Worm (Caenorhabditis elegans) whole organism, L2 larva: ENCODE measurements around the gene his-8.

Source experiments
- C34F6.9 ChIP-seq: fragments of 150-350 bp; optimal IDR thresholded peaks from 2 replicates; lab custom pipeline; 2014; ENCODE audit warnings: missing biosample characterization, missing genetic modification characterization
- F13H6.1 ChIP-seq: sonication (generic microtip); optimal IDR thresholded peaks from 2 replicates; lab custom pipeline; 2016; ENCODE audit warnings: missing genetic modification characterization, missing compliant biosample characterization
- R02D3.7 ChIP-seq: fragments of 150-350 bp; optimal IDR thresholded peaks from 2 replicates; lab custom pipeline; 2014; ENCODE audit warnings: missing biosample characterization, missing genetic modification characterization
- Y55F3AM.14 ChIP-seq: fragments of 200-800 bp; sonication (Bioruptor generic); optimal IDR thresholded peaks from 2 replicates; lab custom pipeline; 2018; ENCODE audit warnings: mild to moderate bottlenecking, missing genetic modification characterization, missing compliant biosample characterization
- ZK546.5 ChIP-seq: sonication (generic microtip); optimal IDR thresholded peaks from 2 replicates; lab custom pipeline; 2017; ENCODE audit warnings: missing biosample characterization, missing genetic modification characterization
- aly-2 ChIP-seq: fragments of 150-350 bp; optimal IDR thresholded peaks from 2 replicates; lab custom pipeline; 2014; ENCODE audit warnings: missing biosample characterization, missing genetic modification characterization
- ama-1 ChIP-seq: fragments of 150-350 bp; optimal IDR thresholded peaks from 2 replicates; lab custom pipeline; 2018; ENCODE audit warnings: inconsistent platforms
- blmp-1 ChIP-seq: sonication (generic microtip); optimal IDR thresholded peaks from 2 replicates; lab custom pipeline; 2017; ENCODE audit warnings: missing genetic modification characterization, mild to moderate bottlenecking, missing compliant biosample characterization, antibody characterized with exemption, moderate library complexity; ENCODE audit not compliant: insufficient read depth
- ceh-16 ChIP-seq: fragments of 150-350 bp; optimal IDR thresholded peaks from 2 replicates; lab custom pipeline; 2014; ENCODE audit warnings: missing biosample characterization, missing genetic modification characterization
- ceh-82 ChIP-seq: fragments of 150-350 bp; optimal IDR thresholded peaks from 2 replicates; lab custom pipeline; 2014; ENCODE audit warnings: missing biosample characterization, missing genetic modification characterization
- dmd-4 ChIP-seq: sonication (generic microtip); optimal IDR thresholded peaks from 2 replicates; lab custom pipeline; 2017; ENCODE audit warnings: missing biosample characterization, missing genetic modification characterization
- egl-27 ChIP-seq: sonication (generic microtip); optimal IDR thresholded peaks from 3 replicates; lab custom pipeline; 2017; ENCODE audit warnings: missing biosample characterization, missing genetic modification reagents, missing genetic modification characterization
- elt-1 ChIP-seq: fragments of 150-350 bp; optimal IDR thresholded peaks from 2 replicates; lab custom pipeline; 2014; ENCODE audit warnings: missing biosample characterization, missing genetic modification characterization
- elt-3 ChIP-seq: sonication (generic microtip); optimal IDR thresholded peaks from 2 replicates; lab custom pipeline; 2017; ENCODE audit warnings: missing biosample characterization, missing genetic modification characterization
- fos-1 ChIP-seq: fragments of 150-350 bp; optimal IDR thresholded peaks from 2 replicates; lab custom pipeline; 2014; ENCODE audit warnings: missing biosample characterization, missing genetic modification characterization
- gmeb-1 ChIP-seq: fragments of 150-350 bp; optimal IDR thresholded peaks from 2 replicates; lab custom pipeline; 2014; ENCODE audit warnings: missing biosample characterization, missing genetic modification characterization
- lin-11 ChIP-seq: fragments of 150-350 bp; sonication (generic microtip); optimal IDR thresholded peaks from 2 replicates; lab custom pipeline; 2014; ENCODE audit warnings: missing biosample characterization, missing genetic modification characterization, inconsistent platforms, mixed read lengths
- lin-13 ChIP-seq: fragments of 150-350 bp; optimal IDR thresholded peaks from 2 replicates; lab custom pipeline; 2014; ENCODE audit warnings: missing biosample characterization, missing genetic modification reagents, missing genetic modification characterization
- lin-39 ChIP-seq: fragments of 150-350 bp; optimal IDR thresholded peaks from 2 replicates; lab custom pipeline; 2014; ENCODE audit warnings: missing biosample characterization, missing genetic modification reagents, missing genetic modification characterization
- lsy-2 ChIP-seq, 2 experiments: fragments of 150-350 bp in 1 of 2; sonication (generic microtip) in 1 of 2; optimal IDR thresholded peaks; 2 replicates each; lab custom pipeline; 2014 to 2017; ENCODE audit warnings: missing biosample characterization in 2 of 2, missing genetic modification characterization in 2 of 2
- mab-5 ChIP-seq: fragments of 150-350 bp; optimal IDR thresholded peaks from 2 replicates; lab custom pipeline; 2014; ENCODE audit warnings: missing biosample characterization, missing genetic modification characterization
- mbf-1 ChIP-seq: sonication (generic microtip); optimal IDR thresholded peaks from 2 replicates; lab custom pipeline; 2017; ENCODE audit warnings: missing biosample characterization, missing genetic modification characterization
- mdl-1 ChIP-seq, 2 experiments: fragments of 150-350 bp in 1 of 2; sonication (generic microtip) in 1 of 2; optimal IDR thresholded peaks; 2 replicates each; lab custom pipeline; 2017; ENCODE audit warnings: missing biosample characterization in 2 of 2, missing genetic modification characterization in 2 of 2
- nhr-11 ChIP-seq: fragments of 150-350 bp; optimal IDR thresholded peaks from 2 replicates; lab custom pipeline; 2014; ENCODE audit warnings: missing biosample characterization, missing genetic modification characterization
- nhr-12 ChIP-seq: fragments of 150-350 bp; optimal IDR thresholded peaks from 2 replicates; lab custom pipeline; 2014; ENCODE audit warnings: missing biosample characterization, missing genetic modification characterization
- nhr-129 ChIP-seq: fragments of 150-350 bp; optimal IDR thresholded peaks from 2 replicates; lab custom pipeline; 2014; ENCODE audit warnings: missing biosample characterization, missing genetic modification characterization
- nhr-21 ChIP-seq: fragments of 150-350 bp; optimal IDR thresholded peaks from 2 replicates; lab custom pipeline; 2014; ENCODE audit warnings: missing biosample characterization, missing genetic modification characterization
- nhr-23 ChIP-seq: fragments of 150-350 bp; optimal IDR thresholded peaks from 2 replicates; lab custom pipeline; 2014; ENCODE audit warnings: missing biosample characterization, missing genetic modification reagents, missing genetic modification characterization
- nhr-237 ChIP-seq: fragments of 150-350 bp; optimal IDR thresholded peaks from 2 replicates; lab custom pipeline; 2014; ENCODE audit warnings: missing biosample characterization, missing genetic modification characterization
- nhr-25 ChIP-seq: fragments of 150-350 bp; sonication (generic microtip); optimal IDR thresholded peaks from 3 replicates; lab custom pipeline; 2014; ENCODE audit warnings: missing biosample characterization, missing genetic modification characterization
- nhr-6 ChIP-seq: fragments of 150-350 bp; optimal IDR thresholded peaks from 2 replicates; lab custom pipeline; 2014; ENCODE audit warnings: missing biosample characterization, missing genetic modification characterization
- nhr-77 ChIP-seq: fragments of 150-350 bp; optimal IDR thresholded peaks from 2 replicates; lab custom pipeline; 2014; ENCODE audit warnings: missing biosample characterization, missing genetic modification characterization
- peb-1 ChIP-seq: fragments of 150-350 bp; optimal IDR thresholded peaks from 2 replicates; lab custom pipeline; 2014; ENCODE audit warnings: missing biosample characterization, missing genetic modification characterization
- sem-4 ChIP-seq: fragments of 150-350 bp; optimal IDR thresholded peaks from 2 replicates; lab custom pipeline; 2014; ENCODE audit warnings: missing biosample characterization, missing genetic modification reagents, missing genetic modification characterization
- sma-3 ChIP-seq: sonication (generic microtip); optimal IDR thresholded peaks from 2 replicates; lab custom pipeline; 2016; ENCODE audit warnings: missing genetic modification reagents, missing genetic modification characterization, missing compliant biosample characterization
- sma-9 ChIP-seq, 2 experiments: fragments of 150-350 bp in 1 of 2; sonication (generic microtip) in 1 of 2; optimal IDR thresholded peaks; 2 replicates each; lab custom pipeline; 2014 to 2016; ENCODE audit warnings: missing genetic modification characterization in 2 of 2, mild to moderate bottlenecking in 1 of 2, missing biosample characterization in 1 of 2, missing compliant biosample characterization in 1 of 2, missing genetic modification reagents in 1 of 2, moderate library complexity in 1 of 2
- snpc-4 ChIP-seq: fragments of 150-350 bp; optimal IDR thresholded peaks from 2 replicates; lab custom pipeline; 2014; ENCODE audit warnings: missing biosample characterization, missing genetic modification characterization
- unc-39 ChIP-seq: fragments of 150-350 bp; optimal IDR thresholded peaks from 2 replicates; lab custom pipeline; 2014; ENCODE audit warnings: missing biosample characterization, missing genetic modification characterization
- unc-55 ChIP-seq: fragments of 150-350 bp; sonication (generic microtip); optimal IDR thresholded peaks from 3 replicates; lab custom pipeline; 2014; ENCODE audit warnings: missing biosample characterization, missing genetic modification reagents, missing genetic modification characterization
- zag-1 ChIP-seq: fragments of 150-350 bp; optimal IDR thresholded peaks from 2 replicates; lab custom pipeline; 2014; ENCODE audit warnings: missing biosample characterization, missing genetic modification characterization
- ztf-1 ChIP-seq: fragments of 200-800 bp; sonication (Bioruptor generic); conservative IDR thresholded peaks from 2 replicates; pipeline ENCODE4 v1.3.6; 2022; ENCODE audit warnings: missing genetic modification characterization, missing compliant biosample characterization
- ztf-4 ChIP-seq: fragments of 150-350 bp; optimal IDR thresholded peaks from 2 replicates; lab custom pipeline; 2014; ENCODE audit warnings: missing biosample characterization, missing genetic modification characterization

Gene his-8

DNA sequence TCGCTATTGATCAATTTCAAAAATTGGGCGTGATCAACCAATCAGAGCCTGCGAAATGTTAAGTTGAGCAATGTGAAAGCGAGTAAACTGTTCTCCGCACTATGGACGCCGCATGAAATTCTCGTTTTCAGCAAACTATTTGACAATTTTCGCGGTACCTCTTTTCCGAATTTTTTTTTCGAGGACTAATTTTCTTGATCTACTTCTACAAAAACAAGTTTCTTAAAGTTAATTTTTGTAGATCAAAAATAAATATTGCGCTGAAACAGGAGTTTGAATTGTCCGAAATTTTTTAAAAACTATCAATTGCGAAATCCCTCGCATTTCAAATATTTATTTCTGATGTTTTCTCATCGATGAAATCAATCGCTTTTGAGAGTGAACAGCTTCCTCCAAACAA lies 15.2 kb downstream of the his-8 start:
- no peak for TF ChIP-seq egl-27 (tag; lab: Kevin White, UChicago)
- TF ChIP-seq snpc-4 (tag; lab: Kevin White, UChicago): no peak
- TF ChIP-seq lin-11 (tag; lab: Kevin White, UChicago): no peak
- no peak for TF ChIP-seq unc-39 (tag; lab: Kevin White, UChicago)
- no peak for TF ChIP-seq sma-3 (GFP tag; lab: Kevin White, UChicago)
- TF ChIP-seq nhr-12: no peak
- no peak for TF ChIP-seq fos-1
- TF ChIP-seq F13H6.1 (tag; lab: Kevin White, UChicago): no peak
- no peak for TF ChIP-seq mdl-1 (tag; optimal IDR thresholded peaks at IDR 0.05; lab: Kevin White, UChicago)
- no peak for TF ChIP-seq ceh-16 (tag; lab: Kevin White, UChicago)

DNA sequence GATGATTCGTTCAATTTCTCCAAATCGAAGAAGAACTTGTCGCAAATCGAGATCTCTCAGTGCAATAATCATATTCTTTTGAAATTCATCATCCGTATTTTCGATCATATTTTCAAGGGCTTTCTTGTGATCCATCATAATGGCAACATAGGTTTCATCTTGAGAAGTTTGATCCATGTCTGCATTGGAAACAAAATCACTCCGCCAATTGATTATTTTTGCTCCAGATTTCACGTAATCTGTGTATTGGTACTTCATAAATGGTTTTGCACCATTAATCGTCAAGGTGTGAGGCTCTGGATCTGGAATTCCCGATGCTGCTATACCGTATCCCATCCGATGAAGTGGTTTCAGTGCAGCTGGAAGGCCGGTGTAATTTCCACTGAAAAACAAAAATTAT lies 16.5 kb downstream of the his-8 start:
- TF ChIP-seq ceh-82 (tag; lab: Kevin White, UChicago): no peak
- TF ChIP-seq nhr-11 (tag; lab: Kevin White, UChicago): no peak
- no peak for TF ChIP-seq unc-55
- TF ChIP-seq lin-13 (GFP tag; lab: Kevin White, UChicago): no peak
- TF ChIP-seq blmp-1: no peak
- no peak for TF ChIP-seq nhr-21
- TF ChIP-seq sem-4 (tag; lab: Kevin White, UChicago): no peak
- TF ChIP-seq R02D3.7 (tag; lab: Kevin White, UChicago): no peak
- TF ChIP-seq snpc-4 (tag; lab: Kevin White, UChicago): no peak
- TF ChIP-seq ztf-4: no peak
- no peak for TF ChIP-seq lin-11 (tag; lab: Kevin White, UChicago)
- TF ChIP-seq mbf-1 (tag; lab: Kevin White, UChicago): no peak
- TF ChIP-seq Y55F3AM.14: no peak

DNA sequence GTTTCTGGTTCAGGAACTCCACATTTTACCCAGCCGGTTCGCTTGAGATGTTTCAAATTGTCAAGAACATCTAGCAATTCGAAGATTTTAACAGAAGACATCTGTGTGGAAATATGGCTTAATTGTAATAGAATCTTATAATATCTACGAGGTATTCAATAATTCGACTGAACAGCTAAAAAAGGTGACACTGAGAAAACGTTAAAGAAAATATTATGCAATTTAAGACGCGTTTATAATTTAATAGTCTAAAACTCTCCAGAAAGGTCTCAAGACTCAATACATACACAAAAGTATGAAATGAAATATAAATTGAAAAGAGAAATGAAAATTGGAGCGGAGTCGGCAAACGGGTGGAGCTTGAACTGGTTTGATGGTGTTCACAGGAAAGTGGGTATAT lies 19.5 kb downstream of the his-8 start, which contains the start of gene F45F2.9:
TSS of gene F45F2.9 (minus strand) at position 101 of the 400 bp plus-strand sequence.
- TF ChIP-seq zag-1 (tag; lab: Kevin White, UChicago): no peak

DNA sequence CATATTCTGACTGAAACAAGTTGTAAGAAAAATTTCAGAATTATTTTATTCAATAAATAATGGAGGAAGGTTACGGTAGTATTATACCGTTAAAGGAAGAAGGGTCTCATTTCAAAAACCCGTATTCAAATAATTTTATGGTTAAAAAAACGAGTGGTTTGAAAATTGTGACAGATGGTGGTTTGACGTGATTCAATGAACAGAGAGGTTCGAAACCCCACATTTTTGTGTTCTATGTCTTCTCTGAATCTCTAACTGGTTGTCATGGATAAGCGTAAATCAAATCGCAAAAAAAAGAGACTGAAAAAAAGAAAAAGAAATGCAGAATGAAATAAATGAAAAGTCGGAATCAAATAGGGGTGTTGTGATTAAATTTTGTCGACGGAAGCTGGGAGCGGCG lies 25.6 kb downstream of the his-8 start, which contains the start of gene ZK994.6:
TSS of gene ZK994.6 (minus strand) at position 101 of the 400 bp plus-strand sequence.
- TF ChIP-seq mab-5 (tag; lab: Kevin White, UChicago) (no peak), nhr-23 (tag; lab: Kevin White, UChicago) (no peak), unc-39 (tag; lab: Kevin White, UChicago) (no peak), nhr-6 (tag; lab: Kevin White, UChicago) (no peak), dmd-4 (no peak), ceh-82 (tag; lab: Kevin White, UChicago) (no peak), nhr-129 (no peak), lin-13 (GFP tag; lab: Kevin White, UChicago) (no peak), mdl-1 (tag; optimal IDR thresholded peaks at IDR 0.05; lab: Kevin White, UChicago) (no peak), zag-1 (tag; lab: Kevin White, UChicago) (no peak), nhr-21 (no peak), ztf-4 (no peak), egl-27 (tag; lab: Kevin White, UChicago) (no peak), nhr-77 (tag; lab: Kevin White, UChicago) (no peak), ama-1 (lab: Kevin White, UChicago) (no peak)

DNA sequence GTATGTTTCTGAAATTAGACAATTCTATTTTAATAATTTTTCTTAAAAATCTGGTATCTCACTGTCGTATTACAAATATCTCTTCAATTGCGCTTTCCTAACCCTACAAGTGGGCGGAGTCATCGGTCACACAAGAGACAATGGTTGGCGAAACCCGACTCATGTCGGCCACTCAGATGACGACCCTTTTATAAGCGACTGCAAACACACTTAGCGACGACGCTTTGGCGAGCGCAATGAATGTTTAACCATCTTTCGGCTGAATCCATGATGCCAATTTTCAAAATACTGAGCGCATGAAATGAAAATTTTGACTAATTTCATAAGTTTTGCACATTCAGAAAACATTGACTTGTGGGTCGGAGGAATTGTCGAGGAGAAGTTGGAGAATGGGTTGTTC lies 32.5 kb downstream of the his-8 start:
- TF ChIP-seq ztf-4 (peak; percentile 83), mab-5 (tag; lab: Kevin White, UChicago) (peak; percentile 88), nhr-23 (tag; lab: Kevin White, UChicago) (no peak), ceh-16 (tag; lab: Kevin White, UChicago) (peak; percentile 65), nhr-129 (peak; percentile 86), unc-39 (tag; lab: Kevin White, UChicago) (no peak), mdl-1 (tag; optimal IDR thresholded peaks at IDR 0.05; lab: Kevin White, UChicago) (peak; percentile 33 to 44), sma-9 (GFP tag; optimal IDR thresholded peaks at IDR 0.05; lab: Kevin White, UChicago) (peak; percentile 99), sma-9 (tag; optimal IDR thresholded peaks at IDR 0.05; lab: Kevin White, UChicago) (no peak), aly-2 (peak; percentile 60), dmd-4 (peak; percentile 37), C34F6.9 (tag; lab: Kevin White, UChicago) (peak; percentile 71), ZK546.5 (tag; lab: Kevin White, UChicago) (peak; percentile 23), nhr-21 (peak; percentile 91), lsy-2 (tag; optimal IDR thresholded peaks at IDR 0.05; lab: Kevin White, UChicago) (peak; percentile 87 to 88), nhr-237 (tag; lab: Kevin White, UChicago) (peak; percentile 63), peb-1 (tag; lab: Kevin White, UChicago) (peak; percentile 6), elt-3 (tag; lab: Kevin White, UChicago) (no peak), zag-1 (tag; lab: Kevin White, UChicago) (peak; percentile 81), unc-55 (peak; percentile 67), nhr-25 (tag; lab: Kevin White, UChicago) (no peak), R02D3.7 (tag; lab: Kevin White, UChicago) (peak; percentile 56), elt-1 (no peak), nhr-12 (peak; percentile 40), mbf-1 (tag; lab: Kevin White, UChicago) (peak; percentile 14), ceh-82 (tag; lab: Kevin White, UChicago) (peak; percentile 85), ztf-1 (GFP tag; lab: Robert Waterston, UW) (0 out of 2 replicates have a peak, but pooled peaks have one; percentile 82), Y55F3AM.14 (peak; percentile 94), gmeb-1 (tag; lab: Kevin White, UChicago) (peak; percentile 89), lin-39 (peak; percentile 81), snpc-4 (tag; lab: Kevin White, UChicago) (peak; percentile 100), F13H6.1 (tag; lab: Kevin White, UChicago) (peak; percentile 95)
